Fruit fly (Drosophila melanogaster): ENCODE results near the gene Psf1.

- TF ChIP-seq CG18764 (GFP tag; optimal IDR thresholded peaks at IDR 0.05): no peak
- no peak for TF ChIP-seq CG15514 (GFP tag; optimal IDR thresholded peaks at IDR 0.05)
- no peak for TF ChIP-seq CG32772 (GFP tag; IDR thresholded peaks at IDR 0.05)
- no peak for TF ChIP-seq slp2 (GFP tag; optimal IDR thresholded peaks at IDR 0.05)
- no peak for TF ChIP-seq CG17612 (GFP tag; IDR thresholded peaks at IDR 0.05)
- no peak for TF ChIP-seq Aef1 (GFP tag; IDR thresholded peaks at IDR 0.05)
- TF ChIP-seq bbx (GFP tag; IDR thresholded peaks at IDR 0.05; ENCODE audit: partially characterized antibody): no peak
- TF ChIP-seq nerfin-1 (tag; optimal IDR thresholded peaks at IDR 0.05): no peak
- TF ChIP-seq sqz (GFP tag; optimal IDR thresholded peaks at IDR 0.05): no peak
- TF ChIP-seq CG2116 (GFP tag; optimal IDR thresholded peaks at IDR 0.05): no peak
These were observed 34.9 kb downstream of the Psf1 start, which contains the start of gene LysE for dm6 chr3L:1212571-1212970.
